Worm (Caenorhabditis elegans) whole organism, L3 larva: ENCODE data around the gene rpap-3.

Source experiments
- ZK546.5 ChIP-seq: sonication (generic microtip); optimal IDR thresholded peaks from 2 replicates; lab custom pipeline; 2017; ENCODE audit warnings: missing biosample characterization, missing genetic modification characterization
- aly-2 ChIP-seq: fragments of 150-350 bp; optimal IDR thresholded peaks from 2 replicates; lab custom pipeline; 2014; ENCODE audit warnings: missing biosample characterization, missing genetic modification characterization
- ceh-28 ChIP-seq: fragments of 150-350 bp; optimal IDR thresholded peaks from 2 replicates; lab custom pipeline; 2014; ENCODE audit warnings: missing biosample characterization, missing genetic modification reagents, missing genetic modification characterization
- ceh-82 ChIP-seq: fragments of 150-350 bp; optimal IDR thresholded peaks from 2 replicates; lab custom pipeline; 2014; ENCODE audit warnings: missing biosample characterization, missing genetic modification characterization
- ceh-9 ChIP-seq: sonication (generic microtip); optimal IDR thresholded peaks from 2 replicates; lab custom pipeline; 2018; ENCODE audit warnings: missing biosample characterization, missing genetic modification characterization
- daf-12 ChIP-seq: fragments of 150-350 bp; optimal IDR thresholded peaks from 2 replicates; lab custom pipeline; 2014; ENCODE audit warnings: missing biosample characterization, missing genetic modification reagents, missing genetic modification characterization
- egl-5 ChIP-seq: fragments of 150-350 bp; optimal IDR thresholded peaks from 2 replicates; lab custom pipeline; 2017; ENCODE audit warnings: missing biosample characterization, missing genetic modification reagents, missing genetic modification characterization, inconsistent platforms
- elt-2 ChIP-seq: sonication (generic microtip); optimal IDR thresholded peaks from 2 replicates; lab custom pipeline; 2016; ENCODE audit warnings: missing genetic modification reagents, mild to moderate bottlenecking, missing genetic modification characterization, missing compliant biosample characterization
- elt-3 ChIP-seq, 3 experiments: fragments of 150-350 bp in 1 of 3; sonication (generic microtip) in 2 of 3; optimal IDR thresholded peaks; 2 replicates in 2 of 3; 4 replicates in 1 of 3; lab custom pipeline; 2014 to 2017; ENCODE audit warnings: missing biosample characterization in 3 of 3, missing genetic modification characterization in 3 of 3
- fkh-10 ChIP-seq: sonication (generic microtip); optimal IDR thresholded peaks from 2 replicates; lab custom pipeline; 2017; ENCODE audit warnings: missing biosample characterization, missing genetic modification reagents, missing genetic modification characterization
- fkh-2 ChIP-seq: fragments of 150-350 bp; optimal IDR thresholded peaks from 2 replicates; lab custom pipeline; 2014; ENCODE audit warnings: missing biosample characterization, missing genetic modification reagents, missing genetic modification characterization
- fos-1 ChIP-seq: fragments of 150-350 bp; optimal IDR thresholded peaks from 2 replicates; lab custom pipeline; 2014; ENCODE audit warnings: missing biosample characterization, missing genetic modification characterization
- hmg-11 ChIP-seq: sonication (generic microtip); optimal IDR thresholded peaks from 2 replicates; lab custom pipeline; 2016; ENCODE audit warnings: missing genetic modification characterization, missing compliant biosample characterization
- lin-15B ChIP-seq: fragments of 150-350 bp; optimal IDR thresholded peaks from 2 replicates; lab custom pipeline; 2014; ENCODE audit warnings: missing biosample characterization, missing genetic modification characterization
- lin-39 ChIP-seq: fragments of 150-350 bp; optimal IDR thresholded peaks from 2 replicates; lab custom pipeline; 2018; ENCODE audit warnings: missing biosample characterization, missing genetic modification reagents, missing genetic modification characterization
- lsy-12 ChIP-seq: sonication (generic microtip); optimal IDR thresholded peaks from 2 replicates; lab custom pipeline; 2016; ENCODE audit warnings: mild to moderate bottlenecking, missing genetic modification characterization, missing compliant biosample characterization
- mdl-1 ChIP-seq: fragments of 150-350 bp; optimal IDR thresholded peaks from 2 replicates; lab custom pipeline; 2014; ENCODE audit warnings: missing biosample characterization, missing genetic modification characterization
- nhr-11 ChIP-seq: fragments of 150-350 bp; optimal IDR thresholded peaks from 2 replicates; lab custom pipeline; 2014; ENCODE audit warnings: missing biosample characterization, missing genetic modification characterization
- nhr-12 ChIP-seq: fragments of 150-350 bp; optimal IDR thresholded peaks from 2 replicates; lab custom pipeline; 2014; ENCODE audit warnings: missing biosample characterization, missing genetic modification characterization
- nhr-23 ChIP-seq: fragments of 150-350 bp; optimal IDR thresholded peaks from 2 replicates; lab custom pipeline; 2014; ENCODE audit warnings: missing biosample characterization, missing genetic modification reagents, missing genetic modification characterization
- nhr-237 ChIP-seq: fragments of 150-350 bp; optimal IDR thresholded peaks from 2 replicates; lab custom pipeline; 2014; ENCODE audit warnings: missing biosample characterization, missing genetic modification characterization
- nhr-25 ChIP-seq: sonication (generic microtip); optimal IDR thresholded peaks from 2 replicates; lab custom pipeline; 2017; ENCODE audit warnings: missing biosample characterization, missing genetic modification characterization
- nhr-28 ChIP-seq: fragments of 150-350 bp; optimal IDR thresholded peaks from 2 replicates; lab custom pipeline; 2014; ENCODE audit warnings: missing biosample characterization, missing genetic modification characterization
- nhr-67 ChIP-seq: fragments of 150-350 bp; optimal IDR thresholded peaks from 2 replicates; lab custom pipeline; 2014; ENCODE audit warnings: missing biosample characterization, missing genetic modification characterization
- nhr-76 ChIP-seq: fragments of 150-350 bp; sonication (generic microtip); optimal IDR thresholded peaks from 5 replicates; lab custom pipeline; 2014; ENCODE audit warnings: missing biosample characterization, missing genetic modification characterization
- nhr-77 ChIP-seq: fragments of 150-350 bp; optimal IDR thresholded peaks from 2 replicates; lab custom pipeline; 2014; ENCODE audit warnings: missing biosample characterization, missing genetic modification characterization
- pqm-1 ChIP-seq: fragments of 150-350 bp; optimal IDR thresholded peaks from 2 replicates; lab custom pipeline; 2017; ENCODE audit warnings: missing biosample characterization, missing genetic modification characterization, inconsistent platforms
- sea-2 ChIP-seq: fragments of 150-350 bp; sonication (generic microtip); optimal IDR thresholded peaks from 4 replicates; lab custom pipeline; 2014; ENCODE audit warnings: missing biosample characterization, missing genetic modification reagents, missing genetic modification characterization
- snpc-4 ChIP-seq: fragments of 150-350 bp; optimal IDR thresholded peaks from 2 replicates; lab custom pipeline; 2014; ENCODE audit warnings: missing biosample characterization, missing genetic modification characterization
- tbx-2 ChIP-seq: sonication (generic microtip); optimal IDR thresholded peaks from 2 replicates; lab custom pipeline; 2016; ENCODE audit warnings: mild to moderate bottlenecking, missing genetic modification characterization, missing compliant biosample characterization
- zag-1 ChIP-seq: fragments of 150-350 bp; optimal IDR thresholded peaks from 2 replicates; lab custom pipeline; 2014; ENCODE audit warnings: missing biosample characterization, missing genetic modification characterization
- ztf-4 ChIP-seq: fragments of 150-350 bp; optimal IDR thresholded peaks from 2 replicates; lab custom pipeline; 2014; ENCODE audit warnings: missing biosample characterization, missing genetic modification characterization

Gene rpap-3

DNA sequence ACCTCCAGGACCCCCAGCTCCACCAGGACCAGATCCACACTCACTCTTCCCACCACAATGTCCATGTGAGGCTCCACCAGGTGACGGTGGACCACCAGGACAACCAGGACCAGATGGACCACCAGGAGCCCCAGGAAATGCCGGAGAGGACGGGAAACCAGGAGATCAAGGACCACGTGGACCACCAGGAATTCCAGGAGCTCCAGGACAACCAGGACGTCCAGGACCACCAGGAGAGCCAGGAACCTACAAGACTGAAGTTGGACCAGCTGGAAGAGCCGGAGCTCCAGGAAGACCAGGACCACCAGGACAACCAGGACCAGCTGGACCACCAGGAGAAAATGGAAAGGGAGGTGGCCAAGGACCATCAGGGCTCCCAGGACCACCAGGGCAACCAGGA lies 24.7 kb downstream of the rpap-3 start:
- TF ChIP-seq ceh-28 (tag; lab: Kevin White, UChicago), result no peak
- TF ChIP-seq ceh-9 (tag; lab: Kevin White, UChicago), result no peak
- TF ChIP-seq nhr-23 (tag; lab: Kevin White, UChicago), result no peak
- no peak for TF ChIP-seq ceh-82 (tag; lab: Kevin White, UChicago)
- no peak for TF ChIP-seq nhr-237
- TF ChIP-seq lin-39 (tag; lab: Kevin White, UChicago), result no peak
- TF ChIP-seq snpc-4 (tag; lab: Kevin White, UChicago), result no peak
- TF ChIP-seq lin-15B (tag; lab: Kevin White, UChicago), result no peak
- no peak for TF ChIP-seq lsy-12 (tag; lab: Kevin White, UChicago)
- no peak for TF ChIP-seq zag-1
- no peak for TF ChIP-seq nhr-67 (tag; lab: Kevin White, UChicago)
- TF ChIP-seq nhr-12 (tag; lab: Kevin White, UChicago), result no peak
- no peak for TF ChIP-seq hmg-11 (tag; lab: Kevin White, UChicago)
- no peak for TF ChIP-seq egl-5 (tag; lab: Kevin White, UChicago)
- no peak for TF ChIP-seq elt-3 (tag; optimal IDR thresholded peaks at IDR 0.05; lab: Kevin White, UChicago)
- no peak for TF ChIP-seq sea-2

DNA sequence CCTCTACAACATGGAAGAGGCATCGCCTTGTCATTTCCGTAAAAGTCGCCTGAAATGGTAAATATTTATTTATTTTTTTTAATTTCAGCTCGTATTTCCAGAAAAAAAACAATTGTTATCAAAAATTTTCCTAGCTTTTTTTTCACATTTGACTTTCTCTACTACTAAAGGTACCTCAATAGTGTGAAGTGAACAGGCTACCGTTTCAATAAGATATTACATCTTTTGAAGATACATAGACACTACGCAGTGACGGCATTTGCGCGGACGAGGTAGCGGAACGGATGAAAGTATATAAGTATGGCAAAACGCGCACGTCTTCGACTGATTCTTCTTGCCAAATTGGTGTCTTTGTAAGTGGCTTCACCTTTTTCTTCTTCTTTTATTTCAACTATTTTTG lies 25.7 kb downstream of the rpap-3 start, which contains the start of gene col-14:
Gene col-14, plus strand, starts transcription at position 301 of the 400 bp plus-strand sequence.
- TF ChIP-seq ztf-4 (tag; lab: Kevin White, UChicago) (no peak), ceh-82 (tag; lab: Kevin White, UChicago) (no peak), elt-3 (tag; optimal IDR thresholded peaks at IDR 0.05; lab: Kevin White, UChicago) (no peak), nhr-25 (tag; lab: Kevin White, UChicago) (peak; percentile 16), nhr-28 (tag; lab: Kevin White, UChicago) (no peak), sea-2 (no peak)

DNA sequence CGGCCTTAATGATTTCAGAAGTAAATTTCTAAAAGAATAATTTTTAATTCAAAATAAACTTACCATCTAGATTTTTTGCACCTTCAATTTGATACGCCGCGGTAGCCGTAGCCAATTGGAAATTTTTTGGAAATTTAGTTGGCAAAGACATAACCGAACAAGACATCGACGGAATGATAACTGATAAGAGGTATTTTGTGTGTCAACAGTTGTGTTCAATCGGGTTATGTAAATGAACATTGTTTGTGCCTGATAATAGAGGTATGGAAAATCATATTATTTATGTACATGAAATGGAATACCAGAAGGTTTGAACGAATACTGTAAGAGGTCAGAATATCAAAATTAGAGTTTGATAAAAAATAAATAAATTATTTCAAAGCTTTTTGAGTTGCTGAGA lies 30.9 kb downstream of the rpap-3 start, which contains the start of gene klo-1:
Gene klo-1, minus strand, starts transcription at position 388 of the 400 bp plus-strand sequence.
- TF ChIP-seq fos-1 (tag; lab: Kevin White, UChicago), result no peak
- peak; percentile 88 for TF ChIP-seq elt-2 (tag; lab: Kevin White, UChicago)
- TF ChIP-seq pqm-1 (tag; lab: Kevin White, UChicago), result peak; percentile 52
- TF ChIP-seq, all 47 proteins: peak for 2

DNA sequence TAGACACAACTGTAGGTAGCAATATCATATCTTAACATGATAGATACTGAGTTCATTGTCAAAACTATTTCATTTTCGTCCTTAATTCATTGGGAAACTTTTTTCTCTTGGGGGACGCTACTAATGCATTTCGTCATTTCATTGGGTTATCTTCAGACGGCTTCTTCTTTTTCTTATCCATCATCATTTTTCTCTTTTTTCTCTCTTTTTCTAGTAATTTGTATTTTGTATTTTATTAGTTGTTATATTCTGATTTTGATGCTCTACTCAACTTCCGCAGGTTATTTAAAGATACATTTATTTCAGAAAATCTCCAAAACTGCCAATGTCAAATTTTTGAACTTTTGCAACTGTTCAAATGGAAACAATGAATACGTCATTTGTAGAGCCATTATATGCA lies 35.2 kb downstream of the rpap-3 start, which contains the start of gene npr-35:
Gene npr-35, plus strand, starts transcription at position 301 of the 400 bp plus-strand sequence.
- no peak for TF ChIP-seq hmg-11 (tag; lab: Kevin White, UChicago)
- no peak for TF ChIP-seq aly-2 (tag; lab: Kevin White, UChicago)
- TF ChIP-seq tbx-2, result no peak
- TF ChIP-seq snpc-4 (tag; lab: Kevin White, UChicago), result no peak
- TF ChIP-seq elt-2 (tag; lab: Kevin White, UChicago), result no peak
- no peak for TF ChIP-seq nhr-76 (tag; lab: Kevin White, UChicago)
- TF ChIP-seq nhr-23 (tag; lab: Kevin White, UChicago), result no peak
- no peak for TF ChIP-seq nhr-77
- no peak for TF ChIP-seq ztf-4 (tag; lab: Kevin White, UChicago)
- TF ChIP-seq lin-39 (tag; lab: Kevin White, UChicago), result no peak
- TF ChIP-seq ceh-28 (tag; lab: Kevin White, UChicago), result no peak
- no peak for TF ChIP-seq zag-1
- no peak for TF ChIP-seq nhr-12 (tag; lab: Kevin White, UChicago)
- TF ChIP-seq, all 47 proteins: peak for 0

DNA sequence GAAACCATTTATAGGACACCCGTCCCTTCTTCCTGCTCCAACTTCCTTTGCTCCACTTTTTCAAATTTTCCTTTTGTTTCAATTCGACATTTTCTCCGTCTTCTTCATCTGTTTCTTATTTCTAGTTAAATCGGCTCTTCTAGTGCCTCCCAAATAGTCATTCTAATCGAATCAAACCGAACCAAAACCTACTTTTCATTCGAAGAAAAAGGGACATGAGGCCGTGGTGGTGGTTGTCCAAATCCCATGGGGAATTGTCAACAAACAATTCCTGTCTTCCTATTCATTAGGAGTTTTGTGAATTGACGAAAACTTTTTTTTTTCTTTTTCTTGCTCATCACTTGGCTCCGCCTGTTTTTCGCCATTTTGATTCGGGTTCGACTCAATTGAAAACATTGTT lies 42.1 kb downstream of the rpap-3 start:
- TF ChIP-seq fkh-2 (no peak), egl-5 (tag; lab: Kevin White, UChicago) (no peak), ZK546.5 (no peak), nhr-25 (tag; lab: Kevin White, UChicago) (no peak), aly-2 (tag; lab: Kevin White, UChicago) (no peak), nhr-11 (tag; lab: Kevin White, UChicago) (no peak), daf-12 (tag; lab: Kevin White, UChicago) (no peak), fkh-10 (GFP tag; lab: Kevin White, UChicago) (no peak), elt-2 (tag; lab: Kevin White, UChicago) (no peak), nhr-77 (no peak), tbx-2 (no peak), sea-2 (no peak), nhr-76 (tag; lab: Kevin White, UChicago) (no peak), mdl-1 (tag; lab: Kevin White, UChicago) (no peak)
